Fruit fly (Drosophila melanogaster) ovary, adult (tissue): ENCODE data around the gene CG5707.

ENCODE experiments used
- CG17801 ChIP-seq: fragments of 200-800 bp; optimal IDR thresholded peaks from 2 replicates; lab custom pipeline; 2019; ENCODE audit warnings: missing biosample characterization, mild to moderate bottlenecking, missing genetic modification characterization, moderate library complexity; ENCODE audit not compliant: partially characterized antibody

CG5707 gene

DNA sequence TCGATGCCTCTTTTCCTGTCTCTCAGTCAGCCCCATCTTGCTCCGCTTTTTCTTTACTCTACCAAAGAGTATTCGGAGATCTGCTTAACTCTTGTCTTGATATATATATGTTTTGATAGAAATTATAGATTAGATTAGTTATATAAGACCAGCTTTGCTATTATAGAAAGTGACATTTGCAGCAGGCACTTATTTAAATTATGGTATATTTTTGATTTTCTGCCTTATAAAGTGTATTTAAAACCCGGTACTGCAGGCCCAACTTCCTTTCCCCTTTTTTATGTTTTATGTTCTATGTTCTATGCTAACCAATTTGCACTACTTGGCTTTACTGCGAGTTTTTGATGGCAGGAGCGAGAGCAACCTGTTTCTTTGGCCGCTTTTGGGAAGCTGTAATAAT is 29.4 kb downstream of the CG5707 start:
- no peak for TF ChIP-seq CG17801 (GFP tag; lab: Kevin White, UChicago)

DNA sequence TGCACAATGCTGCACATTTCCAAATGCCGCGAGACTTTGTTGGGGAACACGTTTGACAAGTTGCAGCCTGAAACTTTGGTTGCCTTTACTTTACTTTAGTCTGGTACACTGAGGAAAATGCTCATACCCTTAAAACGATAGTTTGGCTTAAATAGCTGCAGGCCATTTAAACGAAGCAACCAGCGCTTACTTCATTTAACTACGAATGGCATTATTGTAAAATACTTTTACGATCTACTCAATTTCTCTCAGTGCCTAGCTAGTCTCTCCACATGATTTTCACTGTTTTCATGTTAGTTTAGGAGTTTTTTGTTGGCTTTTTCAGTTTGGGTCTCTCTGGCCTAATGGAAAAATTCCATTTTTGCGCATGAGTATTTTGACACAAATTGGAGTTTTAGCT is 30.0 kb downstream of the CG5707 start:
- no peak for TF ChIP-seq CG17801 (GFP tag; lab: Kevin White, UChicago)

DNA sequence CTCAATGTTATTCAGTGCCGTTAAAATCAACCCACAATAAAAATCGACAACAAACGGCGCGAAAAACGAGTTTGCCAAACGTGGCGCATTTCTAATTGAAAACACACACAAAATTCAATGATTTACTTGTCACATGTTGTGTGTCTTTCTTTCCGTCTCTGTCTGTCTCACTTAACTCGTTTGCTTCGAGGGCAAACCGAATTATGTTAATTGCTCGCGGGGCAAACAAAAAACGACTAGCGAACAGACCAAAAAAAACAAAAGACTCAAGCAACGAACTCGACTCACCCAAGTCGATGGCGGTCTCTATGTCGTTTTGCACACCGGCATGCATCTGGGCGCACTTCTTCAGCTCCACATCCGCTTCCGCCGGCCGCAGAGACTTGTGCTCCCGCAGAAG is 32.2 kb downstream of the CG5707 start:
- TF ChIP-seq CG17801 (GFP tag; lab: Kevin White, UChicago), result no peak

- TF ChIP-seq CG17801 (GFP tag; lab: Kevin White, UChicago), result no peak
Measured at dm6 chr3L:2158689-2159310, 33.2 kb downstream of the CG5707 start.

- no peak for TF ChIP-seq CG17801 (GFP tag; lab: Kevin White, UChicago)
Measured at dm6 chr3L:2157427-2157931, 34.5 kb downstream of the CG5707 start.

dm6 chr3L:2152730-2153129 is 39.3 kb downstream of the CG5707 start:
- TF ChIP-seq CG17801 (GFP tag; lab: Kevin White, UChicago), result no peak

dm6 chr3L:2151588-2152372 is 40.2 kb downstream of the CG5707 start, which contains the start of gene zormin:
Gene zormin (minus strand): TSS chr3L:2151700.
- no peak for TF ChIP-seq CG17801 (GFP tag; lab: Kevin White, UChicago)

DNA sequence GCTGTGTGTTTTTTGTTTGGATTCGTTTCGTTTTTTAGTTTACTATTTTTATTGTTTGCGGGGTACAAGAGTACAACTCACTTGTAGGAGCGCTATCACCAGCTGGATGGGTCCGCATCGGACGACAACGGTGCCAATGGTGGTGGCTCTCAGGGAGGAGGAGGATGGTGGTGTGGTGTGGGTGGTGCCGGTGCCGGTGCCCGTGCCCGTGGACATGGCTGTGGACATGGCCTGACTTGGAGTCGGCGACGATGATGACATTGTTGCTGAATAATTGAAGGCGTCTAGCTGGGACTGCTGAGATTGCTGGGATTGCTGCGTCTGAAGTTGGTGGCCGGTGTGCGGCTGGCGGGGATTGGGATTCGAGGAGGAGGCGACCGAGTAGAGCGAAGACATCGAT is 42.4 kb downstream of the CG5707 start:
- TF ChIP-seq CG17801 (GFP tag; lab: Kevin White, UChicago), result no peak

dm6 chr3L:2147767-2148166 is 44.3 kb downstream of the CG5707 start:
- TF ChIP-seq CG17801 (GFP tag; lab: Kevin White, UChicago), result no peak

- no peak for TF ChIP-seq CG17801 (GFP tag; lab: Kevin White, UChicago)
Measured at dm6 chr3L:2145019-2145418, 47.0 kb downstream of the CG5707 start.

- TF ChIP-seq CG17801 (GFP tag; lab: Kevin White, UChicago), result no peak
Measured at dm6 chr3L:2144355-2144754, 47.7 kb downstream of the CG5707 start.

- no peak for TF ChIP-seq CG17801 (GFP tag; lab: Kevin White, UChicago)
Measured at dm6 chr3L:2142435-2142834, 49.6 kb downstream of the CG5707 start.
